Fruit fly (Drosophila melanogaster) whole organism, pupa: ENCODE data around the gene CG4438.

Experiments used
- CG12605 ChIP-seq: fragments of 200-800 bp; sonication (Bioruptor generic); IDR thresholded peaks from 2 replicates; pipeline ENCODE4 v1.3.6; 2022; ENCODE audit warnings: missing biosample characterization, missing genetic modification characterization
- CG13204 ChIP-seq: fragments of 200-800 bp; sonication (Bioruptor generic); optimal IDR thresholded peaks from 2 replicates; lab custom pipeline; 2018; ENCODE audit warnings: missing biosample characterization, mild to moderate bottlenecking, missing genetic modification characterization, moderate library complexity
- CG14655 ChIP-seq: fragments of 200-800 bp; sonication (Bioruptor generic); optimal IDR thresholded peaks from 3 replicates; lab custom pipeline; 2017; ENCODE audit warnings: mild to moderate bottlenecking, missing biosample characterization, missing genetic modification reagents, missing genetic modification characterization
- CG34367 ChIP-seq: fragments of 200-800 bp; sonication (Bioruptor generic); optimal IDR thresholded peaks from 2 replicates; lab custom pipeline; 2018; ENCODE audit warnings: missing biosample characterization, mild to moderate bottlenecking, missing genetic modification characterization
- CG4496 ChIP-seq: fragments of 200-800 bp; sonication (Bioruptor generic); IDR thresholded peaks from 3 replicates; pipeline ENCODE4 v1.3.6; 2022; ENCODE audit warnings: missing biosample characterization, missing genetic modification characterization
- CG8159 ChIP-seq: fragments of 200-800 bp; sonication (Bioruptor generic); optimal IDR thresholded peaks from 3 replicates; lab custom pipeline; 2018; ENCODE audit warnings: missing biosample characterization, mild to moderate bottlenecking, missing genetic modification characterization, moderate library complexity
- EcR ChIP-seq: fragments of 200-800 bp; sonication (Bioruptor generic); optimal IDR thresholded peaks from 3 replicates; lab custom pipeline; 2019; ENCODE audit warnings: missing biosample characterization, missing genetic modification characterization, mild to moderate bottlenecking, moderate library complexity, missing genetic modification reagents
- Pif1A ChIP-seq: fragments of 200-800 bp; sonication (Bioruptor generic); optimal IDR thresholded peaks from 3 replicates; lab custom pipeline; 2016; ENCODE audit warnings: missing biosample characterization, missing genetic modification characterization
- fd96Ca ChIP-seq: fragments of 200-800 bp; sonication (Bioruptor generic); IDR thresholded peaks from 3 replicates; pipeline ENCODE4 v1.3.6; 2022; ENCODE audit warnings: missing biosample characterization, missing genetic modification characterization
- rn ChIP-seq: fragments of 200-800 bp; sonication (Bioruptor generic); IDR thresholded peaks from 2 replicates; pipeline ENCODE4 v1.3.6; 2022; ENCODE audit warnings: missing biosample characterization, missing genetic modification characterization

DNA sequence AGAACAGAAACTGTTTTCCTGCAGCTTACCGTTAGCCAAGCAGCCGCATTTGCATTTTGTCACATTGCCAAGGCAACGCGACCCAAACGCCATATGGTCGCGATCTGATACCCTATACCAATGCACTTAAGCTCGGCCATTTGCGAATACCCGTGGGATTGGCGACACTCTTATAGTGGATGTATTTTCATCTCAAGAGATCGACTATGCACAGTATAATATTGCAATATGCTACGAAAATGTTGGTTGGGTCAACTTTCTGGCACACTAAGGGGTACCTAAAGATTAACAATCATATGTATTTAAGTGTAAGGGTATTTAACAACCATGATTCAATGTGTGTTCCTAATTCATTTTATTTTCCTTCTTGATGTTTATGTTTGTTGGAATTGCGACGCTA lies 40.4 kb upstream of the CG4438 start:
- TF ChIP-seq CG4496 (GFP tag; lab: Robert Waterston, UW) (peak; percentile 70; the same call in 1 of the 3 replicates), CG14655 (GFP tag; lab: Kevin White, UChicago) (peak; percentile 40), Pif1A (peak; percentile 7), CG13204 (GFP tag; lab: Kevin White, UChicago) (no peak), rn (GFP tag; lab: Robert Waterston, UW) (no peak), fd96Ca (GFP tag; lab: Robert Waterston, UW) (no peak; the same call in 2 of the 3 replicates), EcR (GFP tag; lab: Kevin White, UChicago) (no peak), CG12605 (no peak), CG34367 (tag; lab: Kevin White, UChicago) (peak; percentile 23), CG8159 (tag; lab: Kevin White, UChicago) (peak; percentile 44)
